Fruit fly (Drosophila melanogaster): Measurements from ENCODE around the gene CG7142.

- TF ChIP-seq CTCF (optimal IDR thresholded peaks at IDR 0.05) (no peak), CG8478 (optimal IDR thresholded peaks at IDR 0.05) (no peak)
Observed at dm6 chr3R:18296737-18297136, 17.4 kb upstream of the CG7142 start.
